Fruit fly (Drosophila melanogaster): ENCODE results near the gene ph-p.

dm6 chrX:2175956-2176469 is 37.8 kb upstream of the ph-p start, which contains the start of gene Cyp4d2:
- TF ChIP-seq CG17806 (tag; optimal IDR thresholded peaks at IDR 0.05) (no peak), CG12605 (GFP tag; IDR thresholded peaks at IDR 0.05) (no peak), CG32121 (GFP tag; IDR thresholded peaks at IDR 0.05) (no peak), Snoo (tag; optimal IDR thresholded peaks at IDR 0.05) (no peak), CG8159 (tag; optimal IDR thresholded peaks at IDR 0.05) (no peak), fd96Ca (GFP tag; IDR thresholded peaks at IDR 0.05) (no peak), CG13204 (GFP tag; optimal IDR thresholded peaks at IDR 0.05) (no peak)

All from whole organism, pupa.